Fruit fly (Drosophila melanogaster): ENCODE measurements around the gene CG11986.

CG11986 gene

DNA sequence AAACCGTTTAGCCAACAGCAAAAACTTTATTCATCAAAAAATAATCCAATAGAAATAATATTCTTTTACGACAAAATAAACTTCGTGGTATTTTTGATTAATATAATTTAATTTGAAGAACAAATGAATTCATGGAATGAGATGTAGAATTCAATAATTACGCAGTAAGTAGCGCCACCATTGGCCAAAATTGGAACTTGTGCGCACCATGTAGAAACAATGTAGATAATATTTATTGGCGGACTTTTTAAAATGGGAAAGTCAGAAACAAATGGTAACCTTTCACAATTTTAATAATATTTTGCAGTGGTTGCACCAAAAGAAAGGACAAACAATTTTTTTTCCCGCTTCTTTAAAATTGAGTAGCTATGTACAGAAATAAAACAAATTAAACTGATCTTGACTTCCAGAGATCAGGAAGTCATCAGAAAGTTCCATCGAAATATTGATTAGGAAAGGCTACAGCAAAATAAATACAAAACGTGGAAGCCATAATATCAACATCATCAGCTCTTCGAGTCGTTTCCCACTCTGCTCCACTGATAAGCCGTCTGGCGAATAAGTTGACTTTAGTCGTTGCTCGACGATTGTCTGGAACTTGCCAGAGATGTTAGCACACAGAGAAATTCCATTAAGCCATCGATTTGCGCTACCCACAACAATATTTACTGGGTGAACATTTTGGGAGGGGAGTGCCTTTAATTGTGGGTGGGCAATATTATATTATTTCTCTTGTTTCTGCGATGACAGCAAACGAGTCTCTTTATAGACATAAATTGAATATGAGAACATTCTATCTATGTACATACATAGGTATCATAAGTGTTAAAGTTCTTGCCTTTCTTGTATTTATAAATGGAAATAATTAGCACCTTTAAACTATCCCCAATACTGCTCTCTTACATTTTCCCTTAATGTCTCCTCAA, 35.1 kb upstream of the CG11986 start (continued):
- TF ChIP-seq CG15336 (GFP tag; IDR thresholded peaks at IDR 0.05) (peak; percentile 61), CG11902 (GFP tag; optimal IDR thresholded peaks at IDR 0.05) (no peak), fkh (GFP tag; optimal IDR thresholded peaks at IDR 0.05) (peak; percentile 76), CG3919 (GFP tag; optimal IDR thresholded peaks at IDR 0.05) (no peak), Sox14 (GFP tag; optimal IDR thresholded peaks at IDR 0.05) (no peak), lz (GFP tag; optimal IDR thresholded peaks at IDR 0.05) (no peak), fd59A (GFP tag; optimal IDR thresholded peaks at IDR 0.05) (no peak), CG4318 (GFP tag; optimal IDR thresholded peaks at IDR 0.05) (no peak), CG11294 (GFP tag; IDR thresholded peaks at IDR 0.05) (no peak), CG8632 (GFP tag; optimal IDR thresholded peaks at IDR 0.05) (no peak), CG8119 (GFP tag; IDR thresholded peaks at IDR 0.05) (peak; percentile 38; the same call in 2 of the 3 replicates), Gug (GFP tag; IDR thresholded peaks at IDR 0.05) (no peak), achi (GFP tag; optimal IDR thresholded peaks at IDR 0.05) (no peak), svp (GFP tag) (peak; percentile 85), dac (GFP tag; optimal IDR thresholded peaks at IDR 0.05) (peak; percentile 30), CG32006 (GFP tag; optimal IDR thresholded peaks at IDR 0.05) (no peak), Smox (GFP tag; optimal IDR thresholded peaks at IDR 0.05) (peak; percentile 9), Hr39 (GFP tag; optimal IDR thresholded peaks at IDR 0.05) (peak; percentile 15), acj6 (GFP tag; optimal IDR thresholded peaks at IDR 0.05) (no peak), CG9139 (GFP tag; optimal IDR thresholded peaks at IDR 0.05) (peak; percentile 14)

DNA sequence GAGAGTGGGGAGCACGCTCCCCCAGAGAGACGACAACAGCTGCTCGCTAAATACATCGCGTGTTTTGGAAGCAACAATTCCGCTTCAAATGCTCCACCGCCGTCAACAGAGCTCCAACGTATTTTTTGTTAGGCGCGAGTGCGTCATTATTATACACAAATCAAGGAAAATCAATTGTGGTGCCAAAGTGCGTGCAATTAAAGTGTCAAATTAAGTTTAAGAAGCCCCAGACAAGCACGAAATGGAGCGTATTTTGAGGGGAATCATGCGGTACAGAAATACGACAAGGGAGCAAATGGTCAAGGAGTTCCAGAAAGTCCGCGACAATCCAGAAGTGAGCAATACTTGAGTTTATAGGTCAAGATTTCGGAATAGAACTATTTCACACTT, 34.5 kb upstream of the CG11986 start, which contains the start of gene CAHbeta:
Gene CAHbeta, plus strand, starts transcription at position 85 of the 390 bp plus-strand sequence.
- TF ChIP-seq CG16779 (tag; optimal IDR thresholded peaks at IDR 0.05) (peak; percentile 34), CG32006 (GFP tag; optimal IDR thresholded peaks at IDR 0.05) (no peak), CG6276 (GFP tag; optimal IDR thresholded peaks at IDR 0.05) (peak; percentile 20), ss (GFP tag; optimal IDR thresholded peaks at IDR 0.05) (peak in 1 of 2 experiments; percentile 40), Met (GFP tag; optimal IDR thresholded peaks at IDR 0.05) (no peak), eg (GFP tag; IDR thresholded peaks at IDR 0.05) (peak; percentile 58; the same call in 2 of the 3 replicates), Eip78C (GFP tag) (peak; percentile 43)

DNA sequence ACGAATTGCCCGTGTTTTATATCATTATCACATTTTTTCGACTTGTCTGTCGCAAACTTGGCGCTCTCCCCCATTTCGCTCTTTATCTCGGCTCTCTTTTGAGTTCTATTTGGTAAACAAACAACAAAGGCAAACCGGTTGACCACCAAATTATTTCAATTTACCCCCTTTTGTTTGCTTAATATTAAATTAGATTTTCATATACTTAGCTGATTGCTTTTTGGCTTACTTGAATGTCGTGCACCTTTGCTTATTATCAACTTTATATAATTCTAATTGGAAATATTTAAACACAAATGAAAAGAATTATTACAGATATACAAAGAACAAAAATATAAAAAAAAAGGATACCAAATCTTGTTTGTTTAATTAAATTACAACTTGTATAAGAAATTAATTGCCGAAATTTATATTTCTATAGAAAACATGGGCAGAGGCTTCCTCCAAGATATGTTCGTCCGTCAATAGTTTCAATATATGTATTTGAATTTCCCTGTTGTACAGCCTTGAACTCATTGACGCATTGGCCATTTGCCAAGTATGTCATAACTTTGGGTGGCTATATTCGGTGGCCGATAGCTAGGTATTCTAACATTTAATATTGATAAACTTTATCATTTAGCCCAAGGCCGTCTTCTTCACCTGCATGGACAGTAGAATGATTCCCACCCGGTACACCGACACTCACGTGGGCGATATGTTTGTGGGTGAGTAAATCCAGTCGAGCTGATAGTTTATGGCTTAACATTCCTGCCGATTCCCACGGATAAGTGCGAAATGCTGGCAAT, 33.8 kb upstream of the CG11986 start:
- TF ChIP-seq fkh (GFP tag; optimal IDR thresholded peaks at IDR 0.05) (peak; percentile 25), dsx (GFP tag; optimal IDR thresholded peaks at IDR 0.05; ENCODE audit: poor library complexity, severe bottlenecking) (no peak)

DNA sequence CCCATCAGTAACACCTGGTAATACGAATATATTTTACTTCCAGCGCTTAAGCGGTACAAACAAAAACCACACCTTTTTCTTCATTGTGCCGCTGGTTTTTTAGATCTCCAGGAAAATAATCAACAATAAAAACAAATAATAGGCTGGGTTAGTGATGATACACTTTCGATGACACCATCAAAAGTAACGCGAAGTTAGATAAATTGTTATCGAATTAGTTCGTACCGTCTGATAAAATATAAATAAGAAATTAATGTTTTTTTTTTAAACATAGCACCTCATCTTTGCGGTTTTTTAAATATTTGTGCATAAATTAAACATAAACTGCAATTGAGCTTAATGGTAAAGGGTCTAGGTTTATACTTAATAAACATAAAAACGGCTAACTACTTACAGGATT, 31.1 kb upstream of the CG11986 start, which contains the start of gene RagA-B:
Gene RagA-B, minus strand, starts transcription at position 175 of the 400 bp plus-strand sequence.
- TF ChIP-seq CG6163 (GFP tag; IDR thresholded peaks at IDR 0.05) (no peak), Gug (GFP tag; IDR thresholded peaks at IDR 0.05) (no peak), Eip78C (GFP tag) (no peak), fkh (GFP tag; optimal IDR thresholded peaks at IDR 0.05) (peak; percentile 33), net (GFP tag; optimal IDR thresholded peaks at IDR 0.05) (no peak)

DNA sequence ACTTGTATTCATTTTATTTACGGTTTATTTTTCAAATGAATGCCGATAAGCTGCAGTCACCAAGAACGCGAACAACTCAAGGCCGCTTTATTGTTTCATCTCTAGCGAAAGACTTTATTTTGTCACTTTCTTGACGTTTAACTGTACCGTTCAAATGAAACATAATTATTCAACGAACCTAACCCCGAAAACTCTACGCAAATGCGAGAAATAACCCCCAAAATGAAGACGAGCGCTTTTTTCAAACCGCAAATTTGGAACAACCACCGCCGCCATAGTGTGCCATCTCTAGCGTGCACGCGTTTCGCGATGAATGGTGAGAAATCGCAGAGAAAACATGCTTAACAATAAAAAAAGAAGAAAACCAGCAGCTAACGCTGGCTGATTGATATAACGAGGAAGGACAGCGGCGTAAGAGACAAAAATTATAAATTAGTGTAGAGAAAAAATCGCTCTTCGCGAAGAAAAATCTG, 30.6 kb upstream of the CG11986 start, which contains the start of gene CG11970:
Gene CG11970, plus strand, starts transcription at position 117 of the 473 bp plus-strand sequence.
- no peak for TF ChIP-seq fd59A (GFP tag; optimal IDR thresholded peaks at IDR 0.05)
- no peak for TF ChIP-seq CG1621 (tag; optimal IDR thresholded peaks at IDR 0.05)
- TF ChIP-seq svp (GFP tag) = no peak
- TF ChIP-seq CG6808 (GFP tag; optimal IDR thresholded peaks at IDR 0.05) = no peak
- no peak for TF ChIP-seq dsx (GFP tag; optimal IDR thresholded peaks at IDR 0.05; ENCODE audit: poor library complexity, severe bottlenecking)
- no peak for TF ChIP-seq Sox102F (GFP tag; optimal IDR thresholded peaks at IDR 0.05)
- TF ChIP-seq CG6792 (GFP tag; optimal IDR thresholded peaks at IDR 0.05) = no peak
- TF ChIP-seq Sox15 (GFP tag; optimal IDR thresholded peaks at IDR 0.05) = peak; percentile 25
- no peak for TF ChIP-seq CG9139 (GFP tag; optimal IDR thresholded peaks at IDR 0.05)
- no peak for TF ChIP-seq vri (GFP tag; optimal IDR thresholded peaks at IDR 0.05)
- no peak for TF ChIP-seq Lpt (GFP tag; optimal IDR thresholded peaks at IDR 0.05)
- no peak for TF ChIP-seq Gug (GFP tag; IDR thresholded peaks at IDR 0.05)
- TF ChIP-seq CG11902 (GFP tag; optimal IDR thresholded peaks at IDR 0.05) = no peak
- TF ChIP-seq CG10631 (GFP tag; optimal IDR thresholded peaks at IDR 0.05) = no peak
- TF ChIP-seq OdsH (GFP tag; optimal IDR thresholded peaks at IDR 0.05) = no peak
- no peak for TF ChIP-seq achi (GFP tag; optimal IDR thresholded peaks at IDR 0.05)
- peak; percentile 11 for TF ChIP-seq CG6854 (GFP tag; optimal IDR thresholded peaks at IDR 0.05)
- TF ChIP-seq CG3919 (GFP tag; optimal IDR thresholded peaks at IDR 0.05) = no peak
- no peak for TF ChIP-seq CG11762 (GFP tag; optimal IDR thresholded peaks at IDR 0.05; ENCODE audit: insufficient read depth)

Data from whole organism, prepupa.